Worm (Caenorhabditis elegans): ENCODE data around the gene aakg-4.
A peak's percentile ranks its signal among the peaks of the same experiment; 100 is the strongest.

The aakg-4 gene

DNA sequence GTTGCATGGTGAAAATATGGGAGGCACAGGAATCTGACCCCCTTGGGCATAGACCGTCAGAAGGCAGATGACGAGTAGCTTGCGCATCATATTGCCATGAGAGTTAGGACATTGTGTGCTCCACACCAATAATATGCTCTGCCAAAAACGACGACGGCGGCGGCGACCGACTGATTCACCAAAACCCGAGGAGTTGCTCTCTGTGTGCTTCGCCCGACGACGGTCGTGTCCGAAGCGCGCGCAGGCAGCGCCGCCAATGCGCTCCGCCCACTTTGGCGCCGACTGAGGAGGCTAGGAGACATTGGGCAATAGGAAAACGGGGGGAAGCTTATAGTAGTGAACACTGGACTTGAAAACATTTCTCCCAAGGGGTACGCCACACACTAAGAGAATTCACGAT is 51.2 kb downstream of the aakg-4 start, which contains the start of gene AH9.6:
Gene AH9.6, minus strand, starts transcription at position 183 of the 400 bp plus-strand sequence.
- peak; percentile 25 for TF ChIP-seq lin-14 (GFP tag; optimal IDR thresholded peaks at IDR 0.05)
- TF ChIP-seq hpl-2 (GFP tag; optimal IDR thresholded peaks at IDR 0.05): no peak
- TF ChIP-seq unc-86 (tag; optimal IDR thresholded peaks at IDR 0.05): no peak
- no peak for TF ChIP-seq ceh-82 (tag; optimal IDR thresholded peaks at IDR 0.05)

DNA sequence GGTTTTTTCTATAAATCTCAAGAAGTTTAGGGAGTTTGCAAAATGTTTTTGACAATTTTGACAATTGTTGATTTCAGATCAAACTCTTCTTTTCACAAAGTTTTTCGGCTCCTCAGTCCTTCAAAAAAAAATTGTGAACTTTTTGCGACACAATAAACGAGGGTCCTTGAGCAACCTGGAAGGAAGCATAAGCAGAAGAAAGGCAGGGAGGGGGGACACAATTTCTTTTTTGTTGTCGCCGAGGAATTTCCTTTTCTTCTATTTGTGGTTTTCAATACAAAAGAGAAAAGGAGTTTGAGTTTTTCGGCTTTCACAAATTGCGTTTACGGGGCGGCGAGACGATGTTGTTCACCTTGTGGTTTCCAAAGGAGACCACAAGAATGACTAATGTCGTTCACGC is 52.4 kb downstream of the aakg-4 start:
- TF ChIP-seq pax-3 (tag; optimal IDR thresholded peaks at IDR 0.05) (no peak), lin-14 (GFP tag; optimal IDR thresholded peaks at IDR 0.05) (peak; percentile 18), ceh-88 (GFP tag; IDR thresholded peaks at IDR 0.05) (no peak), C16A3.4 (tag; optimal IDR thresholded peaks at IDR 0.05) (no peak), lin-15B (tag; optimal IDR thresholded peaks at IDR 0.05) (no peak), fkh-4 (tag; optimal IDR thresholded peaks at IDR 0.05; ENCODE audit: borderline replicate concordance) (no peak), fkh-10 (GFP tag; optimal IDR thresholded peaks at IDR 0.05) (peak; percentile 63), ces-1 (GFP tag; optimal IDR thresholded peaks at IDR 0.05) (no peak)

DNA sequence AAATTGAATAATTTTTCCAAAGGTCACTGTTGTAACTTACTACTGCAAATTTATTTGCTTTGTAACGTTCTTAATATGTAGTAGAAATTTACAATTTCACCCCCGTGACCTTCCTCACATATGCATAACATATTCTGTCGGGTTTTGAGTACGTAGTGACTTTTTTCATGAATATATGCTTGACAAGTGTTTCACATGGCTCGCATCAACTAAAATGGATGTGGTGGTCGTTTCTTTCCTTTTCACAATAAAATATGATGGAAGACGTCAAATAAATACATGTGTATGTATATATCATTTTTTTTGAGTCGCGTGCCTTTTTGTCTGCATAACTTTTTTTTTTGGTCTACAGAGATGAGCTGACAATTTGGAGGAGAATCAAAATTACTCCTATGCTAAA is 52.8 kb downstream of the aakg-4 start:
- no peak for TF ChIP-seq tbx-2 (tag; optimal IDR thresholded peaks at IDR 0.05)
- peak; percentile 35 for TF ChIP-seq lin-14 (GFP tag; optimal IDR thresholded peaks at IDR 0.05)
- no peak for TF ChIP-seq C16A3.4 (tag; optimal IDR thresholded peaks at IDR 0.05)
- no peak for TF ChIP-seq zip-4 (GFP tag; optimal IDR thresholded peaks at IDR 0.05)
- no peak for TF ChIP-seq grh-1 (GFP tag; IDR thresholded peaks at IDR 0.05)
- no peak for TF ChIP-seq vab-15 (tag; optimal IDR thresholded peaks at IDR 0.05)
- TF ChIP-seq efl-1 (optimal IDR thresholded peaks at IDR 0.05): no peak
- TF ChIP-seq efl-1 (GFP tag; optimal IDR thresholded peaks at IDR 0.05 in 1 of 2): peak in 1 of 2 experiments; percentile 82
- peak; percentile 64 for TF ChIP-seq unc-86 (tag; optimal IDR thresholded peaks at IDR 0.05)

DNA sequence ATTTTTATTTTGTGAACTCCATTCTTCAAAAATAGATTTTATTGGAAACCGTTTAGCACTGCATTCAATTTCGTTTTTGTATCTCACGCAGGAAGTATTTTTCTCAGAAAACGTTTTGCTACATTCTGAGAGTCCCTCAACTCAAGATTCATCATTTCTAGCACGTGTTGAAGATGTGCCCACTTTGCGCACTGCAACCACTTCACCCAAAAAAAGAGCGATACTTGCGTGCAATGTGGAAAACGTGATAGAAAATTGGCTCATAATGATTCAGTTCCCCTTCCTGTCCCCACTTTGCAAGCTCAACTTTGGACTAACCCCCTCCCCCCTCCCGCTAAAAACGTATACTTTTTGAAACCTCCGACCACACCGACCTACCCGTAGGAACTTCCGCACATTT is 54.1 kb downstream of the aakg-4 start:
- TF ChIP-seq lin-14 (GFP tag; optimal IDR thresholded peaks at IDR 0.05) (peak; percentile 68), mab-9 (GFP tag; IDR thresholded peaks at IDR 0.05) (no peak), lir-3 (tag; optimal IDR thresholded peaks at IDR 0.05; ENCODE audit: poor library complexity) (no peak), nhr-20 (tag; optimal IDR thresholded peaks at IDR 0.05) (no peak), fkh-10 (GFP tag; optimal IDR thresholded peaks at IDR 0.05) (peak; percentile 77), fkh-8 (tag; optimal IDR thresholded peaks at IDR 0.05) (peak; percentile 39)
